Worm (Caenorhabditis elegans): ENCODE data around the gene C16C10.4.

The C16C10.4 gene

DNA sequence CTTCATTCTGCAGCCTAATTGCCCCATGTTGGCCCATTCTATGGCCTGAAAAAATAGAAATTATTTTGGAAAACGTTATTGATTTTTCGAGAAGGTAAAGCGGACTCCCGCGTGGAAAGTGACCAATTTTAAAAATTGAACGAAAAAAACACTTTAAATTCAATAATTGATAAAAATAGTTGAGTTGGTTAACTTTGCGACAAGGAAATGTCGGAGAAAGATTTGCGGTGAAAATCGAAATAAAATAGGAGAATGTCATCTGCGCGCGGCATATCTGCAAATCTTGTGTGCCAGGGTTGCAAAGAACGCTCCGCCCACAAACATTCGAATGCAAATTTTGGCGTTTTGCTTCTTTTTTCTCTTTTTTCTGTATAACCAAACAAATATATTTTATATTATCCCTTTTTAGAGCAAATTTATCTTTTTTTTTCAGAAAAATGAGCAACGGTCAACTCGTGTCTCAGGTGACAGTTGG is at the start of gene C16C10.4, which contains the start of gene rnf-121:
Gene C16C10.4, plus strand, starts transcription at position 434 of the 475 bp plus-strand sequence.
Gene rnf-121, minus strand, starts transcription at position 51 of the 475 bp plus-strand sequence.
- TF ChIP-seq mab-5 (tag; optimal IDR thresholded peaks at IDR 0.05) (peak; percentile 91), drap-1 (GFP tag; optimal IDR thresholded peaks at IDR 0.05) (peak; percentile 88), nhr-237 (tag; optimal IDR thresholded peaks at IDR 0.05) (peak; percentile 53), mls-2 (tag; optimal IDR thresholded peaks at IDR 0.05) (peak; percentile 94), nhr-28 (tag; optimal IDR thresholded peaks at IDR 0.05) (peak; percentile 73), unc-120 (tag; optimal IDR thresholded peaks at IDR 0.05; ENCODE audit: poor library complexity, severe bottlenecking) (peak; percentile 93), unc-62 (GFP tag; optimal IDR thresholded peaks at IDR 0.05) (peak; percentile 7), lin-32 (GFP tag; optimal IDR thresholded peaks at IDR 0.05) (peak; percentile 89), ham-2 (GFP tag; optimal IDR thresholded peaks at IDR 0.05) (peak; percentile 73), nhr-12 (tag; optimal IDR thresholded peaks at IDR 0.05) (peak; percentile 99), zip-8 (tag; optimal IDR thresholded peaks at IDR 0.05) (no peak), ceh-43 (GFP tag; optimal IDR thresholded peaks at IDR 0.05) (peak; percentile 92), ceh-83 (GFP tag; optimal IDR thresholded peaks at IDR 0.05) (peak; percentile 94), lsy-2 (tag; optimal IDR thresholded peaks at IDR 0.05) (peak; percentile 72), blmp-1 (tag; optimal IDR thresholded peaks at IDR 0.05) (peak; percentile 73), mep-1 (tag; optimal IDR thresholded peaks at IDR 0.05) (peak; percentile 82), elt-1 (tag; optimal IDR thresholded peaks at IDR 0.05; ENCODE audit: borderline replicate concordance, insufficient read depth) (peak; percentile 75), unc-39 (tag; optimal IDR thresholded peaks at IDR 0.05) (peak; percentile 71), ztf-11 (tag; optimal IDR thresholded peaks at IDR 0.05) (peak; percentile 94), sem-2 (GFP tag; optimal IDR thresholded peaks at IDR 0.05) (peak; percentile 82), nhr-76 (tag; optimal IDR thresholded peaks at IDR 0.05) (peak; percentile 73), M03D4.4 (tag; optimal IDR thresholded peaks at IDR 0.05) (peak; percentile 93), ceh-39 (tag; optimal IDR thresholded peaks at IDR 0.05) (peak; percentile 51), tbx-8 (GFP tag; optimal IDR thresholded peaks at IDR 0.05) (peak; percentile 81), lin-13 (tag; optimal IDR thresholded peaks at IDR 0.05) (peak; percentile 81), sptf-1 (tag; optimal IDR thresholded peaks at IDR 0.05) (peak; percentile 96), cnd-1 (tag; optimal IDR thresholded peaks at IDR 0.05) (peak; percentile 94), snpc-4 (tag; optimal IDR thresholded peaks at IDR 0.05) (no peak), flh-1 (GFP tag; optimal IDR thresholded peaks at IDR 0.05) (peak; percentile 83), hlh-1 (tag; optimal IDR thresholded peaks at IDR 0.05) (peak; percentile 85), ces-1 (GFP tag; optimal IDR thresholded peaks at IDR 0.05) (no peak), elt-3 (tag; optimal IDR thresholded peaks at IDR 0.05) (peak; percentile 78), nhr-2 (tag; optimal IDR thresholded peaks at IDR 0.05) (peak; percentile 20), pha-4 (tag; optimal IDR thresholded peaks at IDR 0.05) (peak; percentile 62), bed-3 (GFP tag; optimal IDR thresholded peaks at IDR 0.05) (peak; percentile 83)

DNA sequence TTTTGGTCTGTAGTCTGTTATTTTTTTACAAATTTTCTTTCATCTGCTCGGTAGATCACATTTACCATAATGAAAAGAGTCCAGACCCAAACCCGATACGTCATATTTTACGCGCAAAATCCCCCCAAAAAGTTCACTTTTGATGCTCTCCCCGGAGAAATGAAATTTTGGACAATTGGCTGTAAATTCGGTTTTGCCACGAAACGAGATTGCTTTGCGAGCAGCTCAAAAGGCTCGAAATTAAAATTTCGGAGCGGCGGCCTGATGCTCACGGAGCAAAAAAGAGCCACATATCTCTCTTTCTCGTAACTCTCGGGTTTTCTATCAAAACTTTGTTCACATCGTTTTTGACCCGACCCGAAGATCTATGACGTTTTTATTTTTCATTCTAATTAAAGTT is 47.9 kb upstream of the C16C10.4 start:
- TF ChIP-seq ces-1 (GFP tag; optimal IDR thresholded peaks at IDR 0.05) (peak; percentile 75), nhr-12 (tag; optimal IDR thresholded peaks at IDR 0.05) (no peak)

DNA sequence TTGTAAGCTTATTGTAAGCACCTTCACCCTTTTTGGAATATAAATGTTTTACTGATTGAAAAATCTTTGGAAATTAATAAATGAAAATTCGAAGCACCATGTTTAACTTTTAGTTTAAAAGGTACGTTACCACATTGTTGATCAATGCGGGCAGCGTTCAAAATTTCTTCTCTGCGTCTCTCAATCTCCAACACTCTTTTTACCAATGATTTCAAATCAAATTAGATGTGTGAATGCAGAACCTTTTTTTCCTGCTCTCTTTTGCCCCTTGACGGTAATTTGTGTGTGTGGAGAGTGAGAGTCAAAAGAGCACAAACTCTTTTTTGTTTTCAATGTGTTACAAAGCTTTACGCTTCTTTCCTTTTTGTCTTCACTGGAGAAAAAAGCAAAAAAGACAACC is 47.2 kb upstream of the C16C10.4 start:
- TF ChIP-seq pha-4 (tag; optimal IDR thresholded peaks at IDR 0.05) = no peak
- no peak for TF ChIP-seq ceh-39 (tag; optimal IDR thresholded peaks at IDR 0.05)
- peak; percentile 45 for TF ChIP-seq ces-1 (GFP tag; optimal IDR thresholded peaks at IDR 0.05)

DNA sequence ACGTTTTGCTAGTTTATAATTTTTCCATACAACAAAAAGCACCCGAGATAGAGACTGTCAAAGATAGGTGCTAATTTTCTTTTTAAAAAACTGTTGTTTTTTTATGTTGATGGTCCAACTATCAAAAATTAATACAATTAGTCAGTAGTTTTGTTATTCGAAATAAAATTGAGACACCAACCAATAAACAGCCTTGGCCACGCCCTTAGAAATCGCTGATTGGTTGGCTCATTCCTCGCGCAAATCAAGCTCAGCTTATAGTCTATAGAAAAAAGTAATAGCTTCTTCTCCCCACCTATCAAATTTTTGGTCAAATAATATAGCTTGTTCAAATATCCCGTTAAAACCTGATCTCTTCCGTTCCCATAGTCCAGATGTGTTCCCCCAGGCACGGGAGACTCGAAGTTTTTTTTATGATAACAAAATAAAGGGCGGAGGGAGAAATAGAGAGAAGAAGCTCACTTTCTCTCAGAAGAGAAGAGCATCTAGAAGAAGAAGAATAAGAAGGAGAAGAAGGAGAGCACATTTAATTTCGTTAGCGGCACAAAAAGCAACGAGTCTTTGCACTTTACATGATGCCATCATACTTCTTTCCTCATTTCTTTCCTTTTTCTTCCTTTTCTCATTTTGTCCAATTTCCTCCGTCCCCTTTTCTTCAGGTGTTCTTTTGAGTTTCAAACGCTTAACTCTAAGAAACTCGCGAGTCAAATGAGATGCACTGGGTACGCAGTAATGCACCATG is 39.2 kb upstream of the C16C10.4 start:
- TF ChIP-seq nhr-237 (tag; optimal IDR thresholded peaks at IDR 0.05) (no peak), ces-1 (GFP tag; optimal IDR thresholded peaks at IDR 0.05) (peak; percentile 93), pha-4 (tag; optimal IDR thresholded peaks at IDR 0.05) (no peak), ztf-11 (tag; optimal IDR thresholded peaks at IDR 0.05) (no peak), nhr-12 (tag; optimal IDR thresholded peaks at IDR 0.05) (no peak), drap-1 (GFP tag; optimal IDR thresholded peaks at IDR 0.05) (no peak)

Measured in whole organism, mixed stage, embryonic.